Fruit fly (Drosophila melanogaster) whole organism, prepupa: Measurements from ENCODE around the gene CG12576.

ENCODE experiments used
- CG10631 ChIP-seq: fragments of 200-800 bp; sonication (Bioruptor generic); optimal IDR thresholded peaks from 2 replicates; lab custom pipeline; 2016; ENCODE audit warnings: missing biosample characterization, missing genetic modification characterization
- CG11762 ChIP-seq: fragments of 200-800 bp; sonication (Bioruptor generic); optimal IDR thresholded peaks from 3 replicates; lab custom pipeline; 2016; ENCODE audit warnings: missing biosample characterization, missing genetic modification characterization; ENCODE audit not compliant: insufficient read depth
- CG15336 ChIP-seq: fragments of 200-800 bp; sonication (Bioruptor generic); IDR thresholded peaks from 2 replicates; pipeline ENCODE4 v1.3.6; 2022; ENCODE audit warnings: missing biosample characterization, missing genetic modification characterization
- CG31627 ChIP-seq: fragments of 200-800 bp; sonication (Bioruptor generic); optimal IDR thresholded peaks from 3 replicates; lab custom pipeline; 2016; ENCODE audit warnings: missing biosample characterization, missing genetic modification characterization
- CG32006 ChIP-seq: fragments of 200-800 bp; sonication (Bioruptor generic); optimal IDR thresholded peaks from 3 replicates; lab custom pipeline; 2017; ENCODE audit warnings: missing biosample characterization, mild to moderate bottlenecking, missing genetic modification characterization
- CG4318 ChIP-seq: fragments of 200-800 bp; sonication (Bioruptor generic); optimal IDR thresholded peaks from 3 replicates; lab custom pipeline; 2017; ENCODE audit warnings: missing biosample characterization, mild to moderate bottlenecking, missing genetic modification characterization
- CG6808 ChIP-seq: fragments of 200-800 bp; sonication (Bioruptor generic); optimal IDR thresholded peaks from 3 replicates; lab custom pipeline; 2017; ENCODE audit warnings: missing biosample characterization, missing genetic modification characterization, mild to moderate bottlenecking, moderate library complexity, missing genetic modification reagents
- CG7368 ChIP-seq: fragments of 200-800 bp; sonication (Bioruptor generic); optimal IDR thresholded peaks from 3 replicates; lab custom pipeline; 2016; ENCODE audit warnings: missing biosample characterization, missing genetic modification characterization
- CG9139 ChIP-seq: fragments of 200-800 bp; sonication (Bioruptor generic); optimal IDR thresholded peaks from 3 replicates; lab custom pipeline; 2017; ENCODE audit warnings: missing biosample characterization, mild to moderate bottlenecking, missing genetic modification characterization
- Eip75B ChIP-seq: fragments of 200-800 bp; sonication (Bioruptor generic); optimal IDR thresholded peaks from 3 replicates; lab custom pipeline; 2016; ENCODE audit warnings: missing biosample characterization, missing genetic modification characterization
- Eip78C ChIP-seq: fragments of 200-800 bp; sonication (Bioruptor generic); peaks from one replicate; lab custom pipeline; 2016; ENCODE audit warnings: missing biosample characterization, missing genetic modification characterization
- Eip93F ChIP-seq: fragments of 200-800 bp; sonication (Bioruptor generic); optimal IDR thresholded peaks from 2 replicates; lab custom pipeline; 2016; ENCODE audit warnings: missing biosample characterization, mild to moderate bottlenecking, missing genetic modification characterization
- Ets21C ChIP-seq: fragments of 200-800 bp; sonication (Bioruptor generic); optimal IDR thresholded peaks from 3 replicates; lab custom pipeline; 2016; ENCODE audit warnings: missing biosample characterization, missing genetic modification characterization
- Met ChIP-seq: fragments of 200-800 bp; sonication (Bioruptor generic); optimal IDR thresholded peaks from 3 replicates; lab custom pipeline; 2016; ENCODE audit warnings: missing biosample characterization, missing genetic modification characterization
- OdsH ChIP-seq: fragments of 200-800 bp; sonication (Bioruptor generic); optimal IDR thresholded peaks from 3 replicates; lab custom pipeline; 2016; ENCODE audit warnings: missing biosample characterization, missing genetic modification characterization
- Sox102F ChIP-seq: fragments of 200-800 bp; sonication (Bioruptor generic); optimal IDR thresholded peaks from 2 replicates; lab custom pipeline; 2016; ENCODE audit warnings: missing biosample characterization, mild to moderate bottlenecking, missing genetic modification characterization
- dsx ChIP-seq: fragments of 200-800 bp; optimal IDR thresholded peaks from 3 replicates; lab custom pipeline; 2019; ENCODE audit warnings: missing biosample characterization, mild to moderate bottlenecking, missing genetic modification characterization, moderate library complexity; ENCODE audit not compliant: poor library complexity, severe bottlenecking
- esn ChIP-seq: fragments of 200-800 bp; sonication (Bioruptor generic); optimal IDR thresholded peaks from 2 replicates; lab custom pipeline; 2016; ENCODE audit warnings: missing biosample characterization, mild to moderate bottlenecking, missing genetic modification characterization, moderate library complexity
- fd59A ChIP-seq: fragments of 200-800 bp; sonication (Bioruptor generic); optimal IDR thresholded peaks from 2 replicates; lab custom pipeline; 2017; ENCODE audit warnings: missing biosample characterization, mild to moderate bottlenecking, missing genetic modification characterization, missing genetic modification reagents
- fkh ChIP-seq: fragments of 200-800 bp; sonication (Bioruptor generic); optimal IDR thresholded peaks from 3 replicates; lab custom pipeline; 2017; ENCODE audit warnings: missing biosample characterization, mild to moderate bottlenecking, missing genetic modification characterization, moderate library complexity
- lz ChIP-seq: fragments of 200-800 bp; sonication (Bioruptor generic); optimal IDR thresholded peaks from 3 replicates; lab custom pipeline; 2016; ENCODE audit warnings: missing biosample characterization, missing genetic modification characterization
- net ChIP-seq: fragments of 200-800 bp; sonication (Bioruptor generic); optimal IDR thresholded peaks from 3 replicates; lab custom pipeline; 2016; ENCODE audit warnings: missing biosample characterization, missing genetic modification characterization
- ss ChIP-seq, 2 experiments: fragments of 200-800 bp; sonication (Bioruptor generic); optimal IDR thresholded peaks; 2 replicates in 1 of 2; 3 replicates in 1 of 2; lab custom pipeline; 2017 to 2018; ENCODE audit warnings: mild to moderate bottlenecking in 2 of 2, missing biosample characterization in 2 of 2, missing genetic modification characterization in 2 of 2, moderate library complexity in 1 of 2
- svp ChIP-seq: fragments of 200-800 bp; sonication (Bioruptor generic); peaks from one replicate; lab custom pipeline; 2016; ENCODE audit warnings: missing biosample characterization, missing genetic modification characterization
- topi ChIP-seq: fragments of 200-800 bp; sonication (Bioruptor generic); optimal IDR thresholded peaks from 3 replicates; lab custom pipeline; 2016; ENCODE audit warnings: missing biosample characterization, missing genetic modification characterization

Gene CG12576

dm6 chrX:22443954-22444910, 37.9 kb downstream of the CG12576 start, which contains the start of gene CG14621:
CG14621 (plus strand) TSS chrX:22444227.
- TF ChIP-seq CG7368 (GFP tag; lab: Kevin White, UChicago) (no peak), Met (GFP tag; lab: Kevin White, UChicago) (no peak), net (GFP tag; lab: Kevin White, UChicago) (no peak), Eip93F (GFP tag; lab: Kevin White, UChicago) (no peak), esn (peak; percentile 19), CG31627 (GFP tag; lab: Kevin White, UChicago) (no peak)

dm6 chrX:22443518-22443917, 38.6 kb downstream of the CG12576 start:
- TF ChIP-seq lz (GFP tag; lab: Kevin White, UChicago) (no peak), CG4318 (GFP tag; lab: Kevin White, UChicago) (no peak), CG15336 (no peak), fd59A (GFP tag; lab: Kevin White, UChicago) (no peak), CG11762 (GFP tag; lab: Kevin White, UChicago) (no peak), Ets21C (no peak), ss (GFP tag; optimal IDR thresholded peaks at IDR 0.05; lab: Kevin White, UChicago) (no peak), fkh (GFP tag; lab: Kevin White, UChicago) (no peak), OdsH (no peak), CG10631 (GFP tag; lab: Kevin White, UChicago) (no peak), Eip78C (GFP tag; lab: Kevin White, UChicago) (no peak), Eip75B (no peak), CG6808 (GFP tag; lab: Kevin White, UChicago) (no peak), topi (GFP tag; lab: Kevin White, UChicago) (no peak), Eip93F (GFP tag; lab: Kevin White, UChicago) (no peak)

dm6 chrX:22443046-22443445, 39.1 kb downstream of the CG12576 start:
- TF ChIP-seq net (GFP tag; lab: Kevin White, UChicago): no peak
- TF ChIP-seq dsx: no peak
- TF ChIP-seq lz (GFP tag; lab: Kevin White, UChicago): no peak
- TF ChIP-seq Eip78C (GFP tag; lab: Kevin White, UChicago): peak; percentile 38
- no peak for TF ChIP-seq CG32006 (GFP tag; lab: Kevin White, UChicago)
- no peak for TF ChIP-seq CG9139 (GFP tag; lab: Kevin White, UChicago)
- no peak for TF ChIP-seq svp

dm6 chrX:22432929-22433605, 49.1 kb downstream of the CG12576 start:
- TF ChIP-seq Eip93F (GFP tag; lab: Kevin White, UChicago) (peak; percentile 44), Sox102F (peak; percentile 66)
- TF ChIP-seq, all 60 proteins: peak for 2; not testable (repeated sequence) for 58
